Fruit fly (Drosophila melanogaster): ENCODE measurements around the gene CG34138.

DNA sequence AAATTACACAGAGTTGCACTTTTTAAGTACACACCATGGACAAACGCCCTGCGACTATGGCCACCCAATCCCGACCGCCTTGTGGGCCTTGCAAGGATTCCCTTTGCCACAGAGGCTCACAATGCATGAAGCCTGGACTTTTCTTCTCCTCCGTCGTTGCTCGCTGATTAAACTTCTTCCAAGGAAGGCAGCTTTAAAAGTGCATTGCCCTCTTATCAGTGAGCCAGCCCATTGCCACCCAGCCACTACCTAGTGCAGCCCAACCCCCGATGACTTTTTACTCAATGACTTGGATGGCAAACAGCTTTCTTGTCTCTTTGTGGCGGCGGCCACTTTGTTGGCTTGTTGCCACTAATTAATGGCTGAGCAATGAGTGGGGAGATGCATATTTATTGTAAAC is 47.1 kb upstream of the CG34138 start:
- TF ChIP-seq CTCF (optimal IDR thresholded peaks at IDR 0.05), result no peak
- TF ChIP-seq CG8478 (optimal IDR thresholded peaks at IDR 0.05), result no peak

Measured in S2 (cell line).